Worm (Caenorhabditis elegans) whole organism, L3 larva: ENCODE measurements around the gene nlp-49.

ENCODE experiments used
- ZK546.5 ChIP-seq: sonication (generic microtip); optimal IDR thresholded peaks from 2 replicates; lab custom pipeline; 2017; ENCODE audit warnings: missing biosample characterization, missing genetic modification characterization
- egl-27 ChIP-seq: sonication (generic microtip); optimal IDR thresholded peaks from 4 replicates; lab custom pipeline; 2017; ENCODE audit warnings: missing biosample characterization, missing genetic modification reagents, missing genetic modification characterization
- elt-3 ChIP-seq, 3 experiments: fragments of 150-350 bp in 1 of 3; sonication (generic microtip) in 2 of 3; optimal IDR thresholded peaks; 2 replicates in 2 of 3; 4 replicates in 1 of 3; lab custom pipeline; 2014 to 2017; ENCODE audit warnings: missing biosample characterization in 3 of 3, missing genetic modification characterization in 3 of 3
- lsy-12 ChIP-seq: sonication (generic microtip); optimal IDR thresholded peaks from 2 replicates; lab custom pipeline; 2016; ENCODE audit warnings: mild to moderate bottlenecking, missing genetic modification characterization, missing compliant biosample characterization
- nfya-1 ChIP-seq: sonication (generic microtip); optimal IDR thresholded peaks from 2 replicates; lab custom pipeline; 2017; ENCODE audit warnings: missing genetic modification characterization, mild to moderate bottlenecking, missing compliant biosample characterization, antibody characterized with exemption, moderate library complexity; ENCODE audit not compliant: insufficient read depth
- nhr-12 ChIP-seq: fragments of 150-350 bp; optimal IDR thresholded peaks from 2 replicates; lab custom pipeline; 2014; ENCODE audit warnings: missing biosample characterization, missing genetic modification characterization
- nhr-237 ChIP-seq: fragments of 150-350 bp; optimal IDR thresholded peaks from 2 replicates; lab custom pipeline; 2014; ENCODE audit warnings: missing biosample characterization, missing genetic modification characterization
- nhr-25 ChIP-seq: sonication (generic microtip); optimal IDR thresholded peaks from 2 replicates; lab custom pipeline; 2017; ENCODE audit warnings: missing biosample characterization, missing genetic modification characterization
- pha-4 ChIP-seq: fragments of 150-350 bp; optimal IDR thresholded peaks from 2 replicates; lab custom pipeline; 2014; ENCODE audit warnings: missing biosample characterization, missing genetic modification reagents, missing genetic modification characterization
- sea-2 ChIP-seq: fragments of 150-350 bp; sonication (generic microtip); optimal IDR thresholded peaks from 4 replicates; lab custom pipeline; 2014; ENCODE audit warnings: missing biosample characterization, missing genetic modification reagents, missing genetic modification characterization
- unc-39 ChIP-seq: sonication (generic microtip); optimal IDR thresholded peaks from 4 replicates; lab custom pipeline; 2017; ENCODE audit warnings: missing biosample characterization, missing genetic modification characterization
- unc-62 ChIP-seq: fragments of 150-350 bp; sonication (generic microtip); optimal IDR thresholded peaks from 4 replicates; lab custom pipeline; 2014; ENCODE audit warnings: missing biosample characterization, missing genetic modification reagents, missing genetic modification characterization
- ztf-11 ChIP-seq: fragments of 150-350 bp; optimal IDR thresholded peaks from 2 replicates; lab custom pipeline; 2014; ENCODE audit warnings: missing biosample characterization, missing genetic modification characterization

DNA sequence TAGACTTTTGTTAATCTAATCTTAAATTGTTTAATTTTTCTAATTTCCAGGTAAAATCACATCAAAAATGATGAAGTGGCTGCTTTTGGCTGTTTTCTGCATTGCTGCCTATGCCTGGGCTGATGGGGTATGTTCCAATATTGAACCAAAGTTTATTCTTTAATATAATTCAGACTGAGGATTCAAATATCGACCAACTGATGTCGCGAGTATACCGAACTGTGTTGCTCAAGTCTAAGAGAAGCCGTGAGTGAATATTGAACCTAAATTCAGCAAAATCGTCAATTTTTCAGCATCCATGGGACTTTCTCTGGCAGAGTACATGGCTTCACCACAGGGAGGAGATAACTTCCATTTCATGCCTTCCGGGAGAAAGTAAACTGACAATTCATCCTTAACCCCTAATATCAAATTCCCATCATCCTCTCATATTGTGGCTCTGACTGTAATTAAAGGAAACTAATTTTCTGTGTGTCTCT, at the start of gene nlp-49:
- TF ChIP-seq nhr-237 (tag; lab: Kevin White, UChicago) = no peak
- TF ChIP-seq pha-4 (tag; lab: Kevin White, UChicago) = no peak
- TF ChIP-seq ztf-11 (tag; lab: Kevin White, UChicago) = no peak
- no peak for TF ChIP-seq unc-62 (GFP tag; lab: Kevin White, UChicago)
- TF ChIP-seq egl-27 = no peak
- no peak for TF ChIP-seq lsy-12 (tag; lab: Kevin White, UChicago)
- no peak for TF ChIP-seq nfya-1
- no peak for TF ChIP-seq elt-3 (tag; optimal IDR thresholded peaks at IDR 0.05; lab: Kevin White, UChicago)
- TF ChIP-seq nhr-25 (tag; lab: Kevin White, UChicago) = no peak
- TF ChIP-seq unc-39 = no peak
- no peak for TF ChIP-seq nhr-12 (tag; lab: Kevin White, UChicago)
- TF ChIP-seq ZK546.5 = no peak
- no peak for TF ChIP-seq sea-2
